Fruit fly (Drosophila melanogaster) S2 (cell line): Measurements from ENCODE around the gene CG17781.

Experiments
- CG8478 ChIP-seq: fragments of >200 bp; optimal IDR thresholded peaks from 2 replicates; lab custom pipeline; 2018
- CTCF ChIP-seq, 2 experiments: fragments of >200 bp; optimal IDR thresholded peaks; 2 replicates each; lab custom pipeline; 2018

DNA sequence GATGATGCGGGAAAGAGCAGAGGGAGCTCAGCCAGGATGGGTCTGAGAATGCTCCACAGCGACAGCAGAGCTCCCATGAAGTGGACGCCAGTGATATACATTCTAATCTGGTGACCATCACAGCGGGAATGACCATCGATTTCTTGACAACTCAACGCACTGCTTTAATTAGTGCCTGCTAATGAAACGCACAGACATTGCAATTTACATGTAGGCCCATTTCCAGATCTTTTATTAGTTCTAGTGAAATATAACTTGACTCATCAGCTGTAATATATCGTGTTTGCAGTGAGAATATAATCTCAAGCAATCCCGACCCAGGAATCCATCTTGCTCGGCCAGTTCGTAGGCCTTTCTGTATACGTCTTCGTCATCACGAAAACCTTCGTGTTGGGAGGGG, 8.3 kb downstream of the CG17781 start, which contains the start of gene CG42811:
- TF ChIP-seq CG8478, result no peak
- no peak for TF ChIP-seq CTCF (optimal IDR thresholded peaks at IDR 0.05; lab: Kevin White, UChicago)
